Fruit fly (Drosophila melanogaster) whole organism, larva: Measurements from ENCODE around the gene CG33060.

Source experiments
- noc ChIP-seq: fragments of 200-800 bp; sonication (Bioruptor generic); optimal IDR thresholded peaks from 3 replicates; lab custom pipeline; 2019; ENCODE audit warnings: missing biosample characterization, mild to moderate bottlenecking, missing genetic modification characterization, moderate library complexity

Gene CG33060

dm6 chr3L:16346023-16346422 lies 15.2 kb downstream of the CG33060 start, which contains the start of gene CG33257:
Gene CG33257, plus strand, starts transcription at chr3L:16346323.
- no peak for TF ChIP-seq noc

- no peak for TF ChIP-seq noc
Observed at dm6 chr3L:16347914-16348313, 17.1 kb downstream of the CG33060 start, which contains the start of gene mRpS34. Gene mRpS34, plus strand, starts transcription at chr3L:16348074.

- TF ChIP-seq noc = no peak
Observed at dm6 chr3L:16349686-16350085, 18.8 kb downstream of the CG33060 start.

- TF ChIP-seq noc = no peak
Observed at dm6 chr3L:16351770-16352429, 21.1 kb downstream of the CG33060 start, which contains the start of the genes Golgin104 and Tcs3. Gene Golgin104, minus strand, starts transcription at chr3L:16351951. Gene Tcs3, plus strand, starts transcription at chr3L:16351991.

dm6 chr3L:16354197-16354596 lies 23.4 kb downstream of the CG33060 start, which contains the start of gene Pdh:
Gene Pdh, minus strand, starts transcription at chr3L:16354297.
- no peak for TF ChIP-seq noc

- peak; percentile 17 for TF ChIP-seq noc
Observed at dm6 chr3L:16356171-16356765, 25.4 kb downstream of the CG33060 start.

dm6 chr3L:16357187-16357728 lies 26.4 kb downstream of the CG33060 start:
- no peak for TF ChIP-seq noc

dm6 chr3L:16357860-16358259 lies 27.0 kb downstream of the CG33060 start:
- TF ChIP-seq noc = no peak

dm6 chr3L:16359219-16359748 lies 28.4 kb downstream of the CG33060 start, which contains the start of gene ringer:
Gene ringer, minus strand, starts transcription at chr3L:16359428.
- no peak for TF ChIP-seq noc

dm6 chr3L:16359795-16360194 lies 29.0 kb downstream of the CG33060 start:
- no peak for TF ChIP-seq noc

dm6 chr3L:16361200-16361815 lies 30.5 kb downstream of the CG33060 start:
- TF ChIP-seq noc = no peak

- no peak for TF ChIP-seq noc
Observed at dm6 chr3L:16362119-16362653, 31.3 kb downstream of the CG33060 start, which contains the start of gene Cpr72Ea. Gene Cpr72Ea, plus strand, starts transcription at chr3L:16362603.

dm6 chr3L:16364182-16364581 lies 33.3 kb downstream of the CG33060 start:
- no peak for TF ChIP-seq noc

- no peak for TF ChIP-seq noc
Observed at dm6 chr3L:16364599-16364998, 33.8 kb downstream of the CG33060 start, which contains the start of gene Cpr72Eb. Gene Cpr72Eb, plus strand, starts transcription at chr3L:16364899.

dm6 chr3L:16367240-16367639 lies 36.4 kb downstream of the CG33060 start, which contains the start of gene Cpr72Ec:
Gene Cpr72Ec, minus strand, starts transcription at chr3L:16367340.
- no peak for TF ChIP-seq noc

dm6 chr3L:16368199-16368598 lies 37.4 kb downstream of the CG33060 start, which contains the start of gene CG4842:
Gene CG4842, plus strand, starts transcription at chr3L:16368389.
- TF ChIP-seq noc = no peak
